Worm (Caenorhabditis elegans) whole organism, L1 larva: ENCODE measurements around the gene C34B4.5.

Experiments used
- C04F5.9 ChIP-seq: sonication (generic microtip); optimal IDR thresholded peaks from 2 replicates; lab custom pipeline; 2016; ENCODE audit warnings: missing genetic modification characterization, missing compliant biosample characterization
- C34B4.2 ChIP-seq: sonication (generic microtip); optimal IDR thresholded peaks from 2 replicates; lab custom pipeline; 2017; ENCODE audit warnings: mild to moderate bottlenecking, missing genetic modification characterization, missing compliant biosample characterization
- F16B12.6 ChIP-seq: fragments of 150-350 bp; optimal IDR thresholded peaks from 2 replicates; lab custom pipeline; 2014; ENCODE audit warnings: missing biosample characterization, missing genetic modification characterization
- aly-2 ChIP-seq: fragments of 150-350 bp; optimal IDR thresholded peaks from 2 replicates; lab custom pipeline; 2014; ENCODE audit warnings: missing biosample characterization, missing genetic modification characterization
- blmp-1 ChIP-seq: fragments of 150-350 bp; optimal IDR thresholded peaks from 2 replicates; lab custom pipeline; 2014; ENCODE audit warnings: missing biosample characterization, missing genetic modification characterization
- ceh-82 ChIP-seq, 3 experiments: fragments of 150-350 bp in 1 of 3; sonication (generic microtip) in 2 of 3; optimal IDR thresholded peaks; 2 replicates each; lab custom pipeline; 2014 to 2017; ENCODE audit warnings: missing biosample characterization in 3 of 3, missing genetic modification characterization in 3 of 3
- ceh-88 ChIP-seq: fragments of 200-800 bp; sonication (Bioruptor generic); IDR thresholded peaks from 2 replicates; pipeline ENCODE4 v1.3.6; 2022; ENCODE audit warnings: missing genetic modification characterization, missing compliant biosample characterization
- ceh-90 ChIP-seq: sonication (generic microtip); optimal IDR thresholded peaks from 2 replicates; lab custom pipeline; 2016; ENCODE audit warnings: missing genetic modification characterization, missing compliant biosample characterization
- ces-1 ChIP-seq: fragments of 150-350 bp; optimal IDR thresholded peaks from 2 replicates; lab custom pipeline; 2014; ENCODE audit warnings: missing biosample characterization, missing genetic modification reagents, missing genetic modification characterization
- dpl-1 ChIP-seq, 3 experiments: fragments of 150-350 bp in 2 of 3; sonication (generic microtip) in 1 of 3; optimal IDR thresholded peaks; 2 replicates each; lab custom pipeline; 2014 to 2017; ENCODE audit warnings: missing biosample characterization in 3 of 3, missing genetic modification characterization in 3 of 3, missing genetic modification reagents in 3 of 3
- egl-13 ChIP-seq: sonication (generic microtip); optimal IDR thresholded peaks from 2 replicates; lab custom pipeline; 2016; ENCODE audit warnings: missing genotype, missing genetic modification reagents, missing genetic modification characterization, missing compliant biosample characterization
- egl-27 ChIP-seq, 2 experiments: fragments of 150-350 bp in 1 of 2; sonication (generic microtip); optimal IDR thresholded peaks; 3 replicates each; lab custom pipeline; 2017 to 2018; ENCODE audit warnings: missing biosample characterization in 2 of 2, missing genetic modification characterization in 2 of 2, missing genetic modification reagents in 2 of 2
- fkh-10 ChIP-seq: sonication (generic microtip); optimal IDR thresholded peaks from 2 replicates; lab custom pipeline; 2017; ENCODE audit warnings: missing biosample characterization, missing genetic modification reagents, missing genetic modification characterization
- fkh-4 ChIP-seq: sonication (generic microtip); optimal IDR thresholded peaks from 2 replicates; lab custom pipeline; 2016; ENCODE audit warnings: missing compliant biosample characterization, missing genetic modification characterization, borderline replicate concordance
- fkh-8 ChIP-seq: sonication (generic microtip); optimal IDR thresholded peaks from 2 replicates; lab custom pipeline; 2016; ENCODE audit warnings: mild to moderate bottlenecking, missing genetic modification characterization, missing compliant biosample characterization
- hlh-17 ChIP-seq: fragments of 200-800 bp; sonication (Bioruptor generic); optimal IDR thresholded peaks from 2 replicates; lab custom pipeline; 2018; ENCODE audit warnings: missing genetic modification characterization, mild to moderate bottlenecking, missing compliant biosample characterization, moderate library complexity, borderline replicate concordance
- hlh-4 ChIP-seq: sonication (generic microtip); optimal IDR thresholded peaks from 2 replicates; lab custom pipeline; 2016; ENCODE audit warnings: mild to moderate bottlenecking, missing genetic modification characterization, missing compliant biosample characterization
- hpl-2 ChIP-seq: fragments of 150-350 bp; optimal IDR thresholded peaks from 2 replicates; lab custom pipeline; 2014; ENCODE audit warnings: missing biosample characterization, missing genetic modification reagents, missing genetic modification characterization
- irx-1 ChIP-seq: sonication (generic microtip); optimal IDR thresholded peaks from 2 replicates; lab custom pipeline; 2016; ENCODE audit warnings: missing genetic modification characterization, missing compliant biosample characterization
- lin-14 ChIP-seq: fragments of 200-800 bp; sonication (Bioruptor generic); optimal IDR thresholded peaks from 2 replicates; lab custom pipeline; 2018; ENCODE audit warnings: mild to moderate bottlenecking, missing genetic modification characterization, moderate library complexity, missing compliant biosample characterization
- lin-35 ChIP-seq, 2 experiments: fragments of 150-350 bp; optimal IDR thresholded peaks; 2 replicates each; lab custom pipeline; 2014; ENCODE audit warnings: missing biosample characterization in 2 of 2, missing genetic modification characterization in 2 of 2, missing genetic modification reagents in 2 of 2
- lin-39 ChIP-seq: fragments of 150-350 bp; optimal IDR thresholded peaks from 2 replicates; lab custom pipeline; 2014; ENCODE audit warnings: missing biosample characterization, missing genetic modification reagents, missing genetic modification characterization
- lir-3 ChIP-seq: sonication (generic microtip); optimal IDR thresholded peaks from 2 replicates; lab custom pipeline; 2016; ENCODE audit warnings: mild to moderate bottlenecking, missing genetic modification characterization, moderate library complexity, missing compliant biosample characterization; ENCODE audit not compliant: poor library complexity
- mab-9 ChIP-seq: fragments of 200-800 bp; sonication (Bioruptor generic); IDR thresholded peaks from 2 replicates; pipeline ENCODE4 v1.3.6; 2022; ENCODE audit warnings: missing genetic modification reagents, missing genetic modification characterization, missing compliant biosample characterization
- mdl-1 ChIP-seq, 2 experiments: fragments of 150-350 bp; optimal IDR thresholded peaks; 2 replicates each; lab custom pipeline; 2014 to 2017; ENCODE audit warnings: missing biosample characterization in 2 of 2, missing genetic modification characterization in 2 of 2, inconsistent platforms in 1 of 2
- mep-1 ChIP-seq: fragments of 150-350 bp; optimal IDR thresholded peaks from 2 replicates; lab custom pipeline; 2014; ENCODE audit warnings: missing biosample characterization, missing genetic modification characterization
- nhr-19 ChIP-seq: fragments of 200-800 bp; sonication (Bioruptor generic); conservative IDR thresholded peaks from 2 replicates; pipeline ENCODE4 v1.3.6; 2022; ENCODE audit warnings: missing genetic modification characterization, missing compliant biosample characterization
- nhr-237 ChIP-seq: fragments of 150-350 bp; optimal IDR thresholded peaks from 2 replicates; lab custom pipeline; 2014; ENCODE audit warnings: missing biosample characterization, missing genetic modification characterization
- nhr-47 ChIP-seq: sonication (generic microtip); optimal IDR thresholded peaks from 2 replicates; lab custom pipeline; 2016; ENCODE audit warnings: mild to moderate bottlenecking, missing genetic modification characterization, moderate library complexity, missing compliant biosample characterization
- pqm-1 ChIP-seq: sonication (generic microtip); optimal IDR thresholded peaks from 3 replicates; lab custom pipeline; 2017; ENCODE audit warnings: missing biosample characterization, missing genetic modification characterization
- skn-1 ChIP-seq: fragments of 150-350 bp; optimal IDR thresholded peaks from 2 replicates; lab custom pipeline; 2014; ENCODE audit warnings: missing biosample characterization, missing genetic modification characterization
- snpc-4 ChIP-seq: fragments of 150-350 bp; optimal IDR thresholded peaks from 2 replicates; lab custom pipeline; 2014; ENCODE audit warnings: missing biosample characterization, missing genetic modification characterization
- sptf-1 ChIP-seq: fragments of 150-350 bp; optimal IDR thresholded peaks from 2 replicates; lab custom pipeline; 2014; ENCODE audit warnings: missing biosample characterization, missing genetic modification characterization
- sup-37 ChIP-seq: fragments of 200-800 bp; sonication (Bioruptor generic); optimal IDR thresholded peaks from 2 replicates; lab custom pipeline; 2018; ENCODE audit warnings: mild to moderate bottlenecking, missing genetic modification characterization, missing compliant biosample characterization
- tlp-1 ChIP-seq: fragments of 150-350 bp; optimal IDR thresholded peaks from 2 replicates; lab custom pipeline; 2014; ENCODE audit warnings: missing biosample characterization, missing genetic modification characterization
- unc-130 ChIP-seq: fragments of 150-350 bp; optimal IDR thresholded peaks from 2 replicates; lab custom pipeline; 2017; ENCODE audit warnings: missing biosample characterization, missing genetic modification characterization, inconsistent platforms
- unc-86 ChIP-seq: sonication (generic microtip); optimal IDR thresholded peaks from 2 replicates; lab custom pipeline; 2016; ENCODE audit warnings: missing genetic modification characterization, missing compliant biosample characterization
- ztf-11 ChIP-seq, 2 experiments: sonication (generic microtip); optimal IDR thresholded peaks; 2 replicates each; lab custom pipeline; 2016 to 2017; ENCODE audit warnings: missing genetic modification characterization in 2 of 2, missing biosample characterization in 1 of 2, missing compliant biosample characterization in 1 of 2
- ztf-4 ChIP-seq: fragments of 150-350 bp; optimal IDR thresholded peaks from 2 replicates; lab custom pipeline; 2014; ENCODE audit warnings: missing biosample characterization, missing genetic modification characterization

C34B4.5 gene

ce11 chrV:13111599-13112191 is 15.9 kb downstream of the C34B4.5 start:
- TF ChIP-seq skn-1 (tag; lab: Kevin White, UChicago) (no peak), irx-1 (no peak), lir-3 (tag; lab: Kevin White, UChicago) (no peak), sup-37 (no peak), dpl-1 (GFP tag; optimal IDR thresholded peaks at IDR 0.05; lab: Kevin White, UChicago) (no peak), ceh-90 (tag; lab: Kevin White, UChicago) (no peak), egl-13 (no peak), mab-9 (GFP tag; lab: Robert Waterston, UW) (no peak), ceh-82 (tag; optimal IDR thresholded peaks at IDR 0.05; lab: Kevin White, UChicago) (peak in 1 of 3 experiments; percentile 12), mdl-1 (tag; optimal IDR thresholded peaks at IDR 0.05; lab: Kevin White, UChicago) (no peak), lin-14 (GFP tag; lab: Kevin White, UChicago) (peak; percentile 69), egl-27 (tag; optimal IDR thresholded peaks at IDR 0.05; lab: Kevin White, UChicago) (no peak), ztf-11 (tag; optimal IDR thresholded peaks at IDR 0.05; lab: Kevin White, UChicago) (no peak)

ce11 chrV:13112937-13113497 is 17.3 kb downstream of the C34B4.5 start:
- peak; percentile 10 for TF ChIP-seq fkh-10
- TF ChIP-seq lin-14 (GFP tag; lab: Kevin White, UChicago): peak; percentile 8
- TF ChIP-seq egl-27 (tag; optimal IDR thresholded peaks at IDR 0.05; lab: Kevin White, UChicago): no peak
- TF ChIP-seq fkh-4 (tag; lab: Kevin White, UChicago): no peak
- TF ChIP-seq ces-1 (GFP tag; lab: Kevin White, UChicago): peak; percentile 12
- TF ChIP-seq aly-2 (tag; lab: Kevin White, UChicago): no peak
- TF ChIP-seq lin-39 (tag; lab: Kevin White, UChicago): no peak
- TF ChIP-seq sptf-1: no peak

DNA sequence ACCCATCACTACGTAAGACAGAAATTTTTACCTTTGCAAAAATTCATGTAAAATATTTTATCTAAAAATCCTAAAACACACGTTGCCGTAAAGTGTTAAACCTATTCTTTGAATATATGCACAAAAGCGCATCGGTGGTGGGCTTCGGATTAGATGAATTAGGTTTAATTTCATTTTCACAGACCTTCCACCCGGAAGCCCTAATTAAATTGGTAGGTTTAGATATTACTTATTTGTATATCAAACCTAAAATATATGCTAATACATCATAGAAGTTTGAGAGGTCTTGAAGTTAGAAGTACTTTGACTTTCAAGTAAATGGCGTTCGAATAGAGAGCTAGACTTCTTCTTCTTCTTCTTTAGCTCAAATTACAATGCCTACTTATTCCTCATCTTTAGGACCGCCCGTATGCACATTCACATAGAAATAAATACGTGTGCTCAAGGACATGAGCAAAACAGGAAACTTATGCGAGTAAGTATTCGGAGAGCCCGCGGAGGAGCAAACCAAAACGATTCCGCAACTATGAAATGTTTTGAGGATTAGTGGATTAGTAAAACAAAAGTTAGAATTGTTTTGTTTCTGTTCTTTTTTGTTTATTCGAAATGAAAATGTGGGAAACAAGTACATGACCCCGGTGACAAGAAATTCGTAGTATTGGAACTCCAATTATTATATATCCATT is 18.9 kb downstream of the C34B4.5 start:
- peak; percentile 37 for TF ChIP-seq lin-14 (GFP tag; lab: Kevin White, UChicago)
- TF ChIP-seq hlh-4 (tag; lab: Kevin White, UChicago): no peak

- TF ChIP-seq blmp-1 (tag; lab: Kevin White, UChicago) (peak; percentile 62), mep-1 (tag; lab: Kevin White, UChicago) (peak; percentile 14), lin-14 (GFP tag; lab: Kevin White, UChicago) (peak; percentile 2), pqm-1 (tag; lab: Kevin White, UChicago) (no peak), fkh-8 (tag; lab: Kevin White, UChicago) (no peak)
Observed at ce11 chrV:13116114-13116603, 20.4 kb downstream of the C34B4.5 start, which contains the start of gene acly-2. acly-2 (plus strand) TSS chrV:13116488.

DNA sequence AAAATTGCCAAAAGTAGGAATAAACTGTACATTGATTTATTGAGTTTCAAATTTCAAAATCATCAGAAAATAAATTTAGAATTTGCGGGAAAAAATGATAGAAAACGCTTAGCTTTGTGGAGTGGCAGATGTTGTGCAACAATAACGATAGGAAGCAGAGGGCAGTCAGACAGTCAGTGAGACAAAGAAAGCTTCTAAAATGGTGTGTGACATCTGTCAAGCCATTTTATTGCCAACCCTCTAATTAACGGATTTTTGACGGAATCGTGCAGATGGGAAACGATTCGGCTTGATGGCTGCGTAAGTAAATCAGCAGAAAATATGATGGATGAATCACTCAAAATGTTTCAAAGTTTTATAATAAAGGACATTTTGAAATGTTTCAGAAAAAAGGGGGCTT is 24.3 kb downstream of the C34B4.5 start, which contains the start of gene max-1:
Gene max-1 (minus strand): TSS at position 124 of the 400 bp plus-strand sequence.
- TF ChIP-seq lin-35 (GFP tag; optimal IDR thresholded peaks at IDR 0.05; lab: Kevin White, UChicago) (no peak), unc-86 (tag; lab: Kevin White, UChicago) (no peak), tlp-1 (tag; lab: Kevin White, UChicago) (no peak), unc-130 (tag; lab: Kevin White, UChicago) (no peak), C04F5.9 (tag; lab: Kevin White, UChicago) (no peak), nhr-19 (GFP tag; lab: Robert Waterston, UW) (no peak), mdl-1 (tag; optimal IDR thresholded peaks at IDR 0.05; lab: Kevin White, UChicago) (no peak), nhr-47 (tag; lab: Kevin White, UChicago) (no peak), F16B12.6 (tag; lab: Kevin White, UChicago) (no peak), ceh-88 (no peak), skn-1 (tag; lab: Kevin White, UChicago) (no peak), C34B4.2 (tag; lab: Kevin White, UChicago) (no peak), ztf-4 (tag; lab: Kevin White, UChicago) (no peak), nhr-237 (tag; lab: Kevin White, UChicago) (no peak), hpl-2 (no peak), snpc-4 (tag; lab: Kevin White, UChicago) (no peak), egl-13 (no peak), hlh-17 (GFP tag; lab: Kevin White, UChicago) (no peak)
